Worm (Caenorhabditis elegans) whole organism, midembryonic: ENCODE data around the gene icln-1.

ENCODE experiments used
- T22C8.4 ChIP-seq: fragments of 200-800 bp; sonication (Bioruptor generic); IDR thresholded peaks from 2 replicates; pipeline ENCODE4 v1.3.6; 2022; ENCODE audit warnings: missing genetic modification characterization, missing compliant biosample characterization
- cog-1 ChIP-seq: sonication (generic microtip); optimal IDR thresholded peaks from 2 replicates; lab custom pipeline; 2016; ENCODE audit warnings: missing genetic modification characterization, missing compliant biosample characterization
- flt-1 ChIP-seq: fragments of 200-800 bp; sonication (Bioruptor generic); IDR thresholded peaks from 2 replicates; pipeline ENCODE4 v1.3.6; 2022; ENCODE audit warnings: missing genetic modification characterization, missing compliant biosample characterization
- klf-2 ChIP-seq: fragments of 200-800 bp; sonication (Bioruptor generic); conservative IDR thresholded peaks from 2 replicates; pipeline ENCODE4 v1.3.6; 2022; ENCODE audit warnings: missing genetic modification reagents, missing genetic modification characterization, missing compliant biosample characterization
- med-1 ChIP-seq: sonication (generic microtip); optimal IDR thresholded peaks from 2 replicates; lab custom pipeline; 2017; ENCODE audit warnings: missing genetic modification characterization, mild to moderate bottlenecking, missing compliant biosample characterization, antibody characterized with exemption, missing genetic modification reagents; ENCODE audit not compliant: insufficient read depth
- ref-1 ChIP-seq: fragments of 200-800 bp; sonication (Bioruptor generic); conservative IDR thresholded peaks from 2 replicates; pipeline ENCODE4 v1.3.6; 2022; ENCODE audit warnings: missing genetic modification reagents, missing genetic modification characterization, missing compliant biosample characterization
- tab-1 ChIP-seq: fragments of 200-800 bp; sonication (Bioruptor generic); IDR thresholded peaks from 2 replicates; pipeline ENCODE4 v1.3.6; 2022; ENCODE audit warnings: missing genetic modification characterization, missing compliant biosample characterization
- ztf-23 ChIP-seq: fragments of 200-800 bp; sonication (Bioruptor generic); IDR thresholded peaks from 2 replicates; pipeline ENCODE4 v1.3.6; 2022; ENCODE audit warnings: missing genetic modification reagents, missing genetic modification characterization, missing compliant biosample characterization
- ztf-29 ChIP-seq: fragments of 200-800 bp; sonication (Bioruptor generic); IDR thresholded peaks from 2 replicates; pipeline ENCODE4 v1.3.6; 2022; ENCODE audit warnings: missing genetic modification reagents, missing genetic modification characterization, missing compliant biosample characterization

The icln-1 gene

ce11 chrIV:9117700-9118099 is 22.2 kb upstream of the icln-1 start:
- TF ChIP-seq ref-1: no peak
- TF ChIP-seq ztf-29 (GFP tag; lab: Robert Waterston, UW): no peak
- no peak for TF ChIP-seq flt-1 (GFP tag; lab: Robert Waterston, UW)
- no peak for TF ChIP-seq T22C8.4 (GFP tag; lab: Robert Waterston, UW)
- no peak for TF ChIP-seq med-1 (GFP tag; lab: Kevin White, UChicago)
- TF ChIP-seq ztf-23: no peak
- TF ChIP-seq cog-1 (tag; lab: Kevin White, UChicago): no peak
- no peak for TF ChIP-seq tab-1 (GFP tag; lab: Robert Waterston, UW)
- TF ChIP-seq klf-2 (GFP tag; lab: Robert Waterston, UW): no peak

ce11 chrIV:9116452-9116851 is 21.0 kb upstream of the icln-1 start:
- no peak for TF ChIP-seq klf-2 (GFP tag; lab: Robert Waterston, UW)
- TF ChIP-seq ztf-29 (GFP tag; lab: Robert Waterston, UW): no peak
- no peak for TF ChIP-seq med-1 (GFP tag; lab: Kevin White, UChicago)
- no peak for TF ChIP-seq cog-1 (tag; lab: Kevin White, UChicago)
- no peak for TF ChIP-seq tab-1 (GFP tag; lab: Robert Waterston, UW)
- TF ChIP-seq ztf-23: no peak
- no peak for TF ChIP-seq ref-1
- TF ChIP-seq T22C8.4 (GFP tag; lab: Robert Waterston, UW): no peak
- TF ChIP-seq flt-1 (GFP tag; lab: Robert Waterston, UW): no peak

ce11 chrIV:9114078-9114477 is 18.6 kb upstream of the icln-1 start:
- TF ChIP-seq ztf-23 (no peak), med-1 (GFP tag; lab: Kevin White, UChicago) (no peak), T22C8.4 (GFP tag; lab: Robert Waterston, UW) (no peak), ref-1 (no peak), ztf-29 (GFP tag; lab: Robert Waterston, UW) (no peak), flt-1 (GFP tag; lab: Robert Waterston, UW) (no peak), klf-2 (GFP tag; lab: Robert Waterston, UW) (no peak), cog-1 (tag; lab: Kevin White, UChicago) (no peak), tab-1 (GFP tag; lab: Robert Waterston, UW) (no peak)

DNA sequence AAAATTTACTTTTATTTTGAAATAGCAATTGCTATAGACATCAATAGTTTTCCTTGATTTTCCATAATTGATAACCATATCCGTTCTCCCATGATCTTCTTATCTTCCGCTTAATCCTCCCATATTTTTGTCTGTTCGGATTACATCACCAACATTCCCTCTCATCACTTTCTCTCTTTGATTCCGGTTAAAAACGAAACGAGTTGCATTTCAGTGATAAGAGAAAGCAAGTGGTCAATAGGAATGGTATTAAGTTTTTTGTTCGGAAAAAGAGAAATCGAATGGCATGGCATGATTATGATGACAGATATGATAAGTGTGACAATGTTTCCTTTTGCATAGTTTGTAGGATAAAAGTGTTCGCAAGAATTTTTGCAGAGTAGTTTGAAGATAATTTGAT is 16.6 kb upstream of the icln-1 start:
- TF ChIP-seq flt-1 (GFP tag; lab: Robert Waterston, UW) (no peak), ztf-29 (GFP tag; lab: Robert Waterston, UW) (no peak), ztf-23 (no peak), cog-1 (tag; lab: Kevin White, UChicago) (no peak), med-1 (GFP tag; lab: Kevin White, UChicago) (no peak), ref-1 (no peak), tab-1 (GFP tag; lab: Robert Waterston, UW) (no peak), T22C8.4 (GFP tag; lab: Robert Waterston, UW) (no peak), klf-2 (GFP tag; lab: Robert Waterston, UW) (no peak)

DNA sequence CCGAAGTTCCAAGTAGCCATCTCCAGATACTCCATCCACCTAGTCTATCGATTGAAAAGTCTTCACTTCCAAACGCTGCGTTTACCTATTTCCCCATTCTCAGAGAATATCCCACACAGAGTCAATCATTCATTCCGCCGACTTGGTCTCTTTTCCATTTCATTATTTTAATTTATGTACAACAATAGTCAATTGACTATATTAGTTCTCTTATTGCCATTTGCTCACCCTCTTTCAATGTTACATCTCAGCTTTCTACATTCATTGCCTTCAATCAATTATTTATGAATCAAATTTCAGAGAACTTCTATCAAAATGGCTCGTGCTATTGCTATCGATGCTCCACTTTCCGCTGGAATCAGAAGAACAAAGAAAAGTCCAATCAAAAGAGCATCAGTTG is 13.2 kb upstream of the icln-1 start, which contains the start of gene aly-1:
Gene aly-1, plus strand, starts transcription at position 301 of the 400 bp plus-strand sequence.
- TF ChIP-seq ref-1: no peak
- TF ChIP-seq klf-2 (GFP tag; lab: Robert Waterston, UW): no peak
- TF ChIP-seq ztf-23: no peak
- no peak for TF ChIP-seq tab-1 (GFP tag; lab: Robert Waterston, UW)
- no peak for TF ChIP-seq flt-1 (GFP tag; lab: Robert Waterston, UW)
- TF ChIP-seq T22C8.4 (GFP tag; lab: Robert Waterston, UW): no peak
- no peak for TF ChIP-seq ztf-29 (GFP tag; lab: Robert Waterston, UW)
- TF ChIP-seq cog-1 (tag; lab: Kevin White, UChicago): no peak
- no peak for TF ChIP-seq med-1 (GFP tag; lab: Kevin White, UChicago)

ce11 chrIV:9107464-9107863 is 12.0 kb upstream of the icln-1 start:
- 0 out of 2 replicates have a peak, but pooled peaks have one; percentile 45 for TF ChIP-seq ztf-23
- no peak for TF ChIP-seq ztf-29 (GFP tag; lab: Robert Waterston, UW)
- TF ChIP-seq cog-1 (tag; lab: Kevin White, UChicago): peak; percentile 58
- TF ChIP-seq flt-1 (GFP tag; lab: Robert Waterston, UW): 0 out of 2 replicates have a peak, but pooled peaks have one; percentile 18
- TF ChIP-seq T22C8.4 (GFP tag; lab: Robert Waterston, UW): peak; percentile 44; the same call in 1 of the 2 replicates
- no peak for TF ChIP-seq tab-1 (GFP tag; lab: Robert Waterston, UW)

DNA sequence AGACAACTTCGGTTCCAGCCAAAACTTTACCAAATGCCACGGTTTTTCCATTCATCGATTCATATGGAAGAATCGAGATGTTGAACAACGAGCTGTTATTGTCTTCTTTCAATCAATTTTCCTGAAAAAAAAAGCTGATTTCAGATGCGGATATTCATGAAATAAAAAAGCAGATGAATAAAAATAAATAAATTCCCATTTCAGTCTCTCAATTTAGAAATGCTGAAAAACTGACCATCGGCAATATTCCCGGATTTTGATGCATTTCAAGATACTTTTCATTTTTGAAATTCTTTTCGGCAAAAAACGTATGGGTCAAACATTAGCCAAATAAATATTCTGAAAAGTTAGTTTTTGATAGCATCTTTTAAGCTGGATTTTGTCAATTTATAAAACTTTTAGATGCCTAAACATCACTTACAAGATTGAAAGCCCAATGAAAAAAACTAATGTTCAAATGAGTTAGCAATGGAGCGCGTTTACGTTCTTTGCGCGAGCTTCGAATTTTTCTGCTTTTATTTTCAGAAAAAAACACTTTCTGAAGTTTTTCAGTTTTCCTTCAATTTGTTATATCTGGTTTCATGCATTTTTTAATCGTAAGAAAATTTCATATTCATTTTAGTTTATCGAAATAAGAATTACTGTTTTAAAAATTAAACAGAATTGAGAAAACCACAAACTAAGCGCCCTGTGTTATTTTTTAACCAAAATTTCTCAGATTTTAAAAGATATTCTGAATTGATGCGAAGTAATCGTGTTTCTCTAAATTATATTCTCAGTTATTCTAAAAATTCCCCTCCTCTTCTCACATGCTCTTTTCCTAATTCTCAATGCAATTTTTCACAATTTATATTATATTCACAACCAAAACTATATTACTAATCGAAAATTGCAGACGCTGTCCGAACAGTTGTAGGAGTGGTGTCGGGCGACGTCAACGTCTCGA is 8.9 kb upstream of the icln-1 start, which contains the start of the genes C01F6.14 and fem-3:
Gene C01F6.14, minus strand, starts transcription at position 51 of the 946 bp plus-strand sequence.
Gene fem-3, plus strand, starts transcription at position 896 of the 946 bp plus-strand sequence.
- TF ChIP-seq ztf-29 (GFP tag; lab: Robert Waterston, UW) (no peak), tab-1 (GFP tag; lab: Robert Waterston, UW) (no peak), med-1 (GFP tag; lab: Kevin White, UChicago) (no peak), klf-2 (GFP tag; lab: Robert Waterston, UW) (no peak), cog-1 (tag; lab: Kevin White, UChicago) (no peak), T22C8.4 (GFP tag; lab: Robert Waterston, UW) (no peak), ztf-23 (no peak), ref-1 (no peak), flt-1 (GFP tag; lab: Robert Waterston, UW) (no peak)

ce11 chrIV:9100835-9101234 is 5.4 kb upstream of the icln-1 start:
- no peak for TF ChIP-seq tab-1 (GFP tag; lab: Robert Waterston, UW)
- TF ChIP-seq ztf-29 (GFP tag; lab: Robert Waterston, UW): no peak
- no peak for TF ChIP-seq T22C8.4 (GFP tag; lab: Robert Waterston, UW)
- no peak for TF ChIP-seq flt-1 (GFP tag; lab: Robert Waterston, UW)
- TF ChIP-seq med-1 (GFP tag; lab: Kevin White, UChicago): no peak
- TF ChIP-seq ztf-23: no peak
- TF ChIP-seq klf-2 (GFP tag; lab: Robert Waterston, UW): no peak
- no peak for TF ChIP-seq cog-1 (tag; lab: Kevin White, UChicago)
- TF ChIP-seq ref-1: no peak
